Fruit fly (Drosophila melanogaster) whole organism, adult: Measurements from ENCODE around the gene slpr.

ENCODE experiments used
- CG11617 ChIP-seq: fragments of 200-800 bp; sonication (Bioruptor generic); optimal IDR thresholded peaks from 2 replicates; lab custom pipeline; 2017; ENCODE audit warnings: mild to moderate bottlenecking, missing biosample characterization, missing genetic modification reagents, missing genetic modification characterization
- CG14711 ChIP-seq: fragments of 200-800 bp; sonication (Bioruptor generic); optimal IDR thresholded peaks from 2 replicates; lab custom pipeline; 2018; ENCODE audit warnings: missing biosample characterization, mild to moderate bottlenecking, missing genetic modification characterization, moderate library complexity
- CG5204 ChIP-seq: fragments of 200-800 bp; sonication (Bioruptor generic); optimal IDR thresholded peaks from 2 replicates; lab custom pipeline; 2016; ENCODE audit warnings: missing biosample characterization, missing genetic modification characterization
- CG7045 ChIP-seq: fragments of 200-800 bp; sonication (Bioruptor generic); optimal IDR thresholded peaks from 2 replicates; lab custom pipeline; 2017; ENCODE audit warnings: missing biosample characterization, mild to moderate bottlenecking, missing genetic modification characterization
- CG7101 ChIP-seq: fragments of 200-800 bp; sonication (Bioruptor generic); optimal IDR thresholded peaks from 2 replicates; lab custom pipeline; 2018; ENCODE audit warnings: missing biosample characterization, mild to moderate bottlenecking, missing genetic modification characterization, moderate library complexity
- Clk ChIP-seq: fragments of 200-800 bp; sonication (Bioruptor generic); optimal IDR thresholded peaks from 2 replicates; lab custom pipeline; 2017; ENCODE audit warnings: missing biosample characterization, missing genetic modification characterization
- Crg-1 ChIP-seq: fragments of 200-800 bp; sonication (Bioruptor generic); optimal IDR thresholded peaks from 2 replicates; lab custom pipeline; 2016; ENCODE audit warnings: missing biosample characterization, missing genetic modification characterization
- Hr96 ChIP-seq: fragments of 200-800 bp; sonication (Bioruptor generic); optimal IDR thresholded peaks from 2 replicates; lab custom pipeline; 2016; ENCODE audit warnings: missing biosample characterization, missing genetic modification characterization
- Mnt ChIP-seq: fragments of 200-800 bp; sonication (Bioruptor generic); optimal IDR thresholded peaks from 2 replicates; lab custom pipeline; 2016; ENCODE audit warnings: missing biosample characterization, mild to moderate bottlenecking, missing genetic modification characterization
- cnc ChIP-seq, 2 experiments: fragments of >200 bp; optimal IDR thresholded peaks; 2 replicates each; lab custom pipeline; 2017
- kay ChIP-seq: fragments of 200-800 bp; sonication (Bioruptor generic); peaks from one replicate; lab custom pipeline; 2016; ENCODE audit warnings: missing biosample characterization, missing genetic modification characterization, borderline replicate concordance
- ovo ChIP-seq: fragments of 200-800 bp; sonication (Bioruptor generic); optimal IDR thresholded peaks from 2 replicates; lab custom pipeline; 2016; ENCODE audit warnings: missing biosample characterization, missing genetic modification characterization
- pad ChIP-seq: fragments of 200-800 bp; sonication (Bioruptor generic); optimal IDR thresholded peaks from 3 replicates; lab custom pipeline; 2017; ENCODE audit warnings: missing biosample characterization, missing genetic modification characterization, mild to moderate bottlenecking, moderate library complexity, missing genetic modification reagents
- toe ChIP-seq: fragments of 200-800 bp; sonication (Bioruptor generic); optimal IDR thresholded peaks from 2 replicates; lab custom pipeline; 2016; ENCODE audit warnings: missing biosample characterization, missing genetic modification characterization

DNA sequence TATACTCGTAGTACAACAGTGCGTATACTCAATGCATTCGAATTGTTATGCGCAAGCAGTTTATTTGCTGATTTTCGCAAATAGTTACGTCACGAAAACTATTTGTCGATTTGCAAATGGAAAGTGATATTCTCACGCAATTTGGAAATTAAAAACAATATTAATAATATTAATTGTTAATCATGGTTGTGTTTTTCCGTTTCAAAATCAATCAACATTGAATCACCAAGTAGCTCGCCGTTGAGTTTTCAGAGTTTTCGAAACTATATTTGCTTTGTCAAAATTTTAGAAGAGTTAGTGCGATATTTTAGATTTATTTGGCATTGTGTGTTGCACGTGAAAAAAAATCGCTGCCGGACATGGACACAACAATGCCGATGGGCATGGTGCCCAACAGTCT lies 17.2 kb downstream of the slpr start, which contains the start of gene CG15337:
- TF ChIP-seq CG7101 (tag; lab: Kevin White, UChicago), result no peak
- no peak for TF ChIP-seq toe
- TF ChIP-seq CG14711 (tag; lab: Kevin White, UChicago), result no peak
- no peak for TF ChIP-seq CG7045
- TF ChIP-seq Clk, result no peak
- TF ChIP-seq cnc (optimal IDR thresholded peaks at IDR 0.05; lab: Kevin White, UChicago), result no peak
- no peak for TF ChIP-seq kay
- no peak for TF ChIP-seq Hr96
- no peak for TF ChIP-seq ovo (GFP tag; lab: Kevin White, UChicago)
- no peak for TF ChIP-seq CG11617 (GFP tag; lab: Kevin White, UChicago)
- no peak for TF ChIP-seq Mnt (GFP tag; lab: Kevin White, UChicago)
- TF ChIP-seq pad (GFP tag; lab: Kevin White, UChicago), result no peak
- TF ChIP-seq Crg-1 (GFP tag; lab: Kevin White, UChicago), result no peak
- no peak for TF ChIP-seq CG5204 (GFP tag; lab: Kevin White, UChicago)
